Fruit fly (Drosophila melanogaster) ovary, adult (tissue): ENCODE results near the gene Ucp4B.

Experiments used
- CG17801 ChIP-seq: fragments of 200-800 bp; optimal IDR thresholded peaks from 2 replicates; lab custom pipeline; 2019; ENCODE audit warnings: missing biosample characterization, mild to moderate bottlenecking, missing genetic modification characterization, moderate library complexity; ENCODE audit not compliant: partially characterized antibody

Ucp4B gene

dm6 chr2L:5990447-5990846 is 20.8 kb downstream of the Ucp4B start:
- TF ChIP-seq CG17801 (GFP tag; lab: Kevin White, UChicago), result no peak

dm6 chr2L:5997609-5998229 is 28.1 kb downstream of the Ucp4B start:
- no peak for TF ChIP-seq CG17801 (GFP tag; lab: Kevin White, UChicago)

dm6 chr2L:5998383-5998782 is 28.7 kb downstream of the Ucp4B start:
- no peak for TF ChIP-seq CG17801 (GFP tag; lab: Kevin White, UChicago)

dm6 chr2L:5999247-5999646 is 29.6 kb downstream of the Ucp4B start, which contains the start of gene Kdm5:
Kdm5 (minus strand) TSS chr2L:5999501.
- peak; percentile 22 for TF ChIP-seq CG17801 (GFP tag; lab: Kevin White, UChicago)

- TF ChIP-seq CG17801 (GFP tag; lab: Kevin White, UChicago), result no peak
These were observed 30.4 kb downstream of the Ucp4B start, which contains the start of gene Tsp26A for dm6 chr2L:6000065-6000464. Tsp26A (plus strand) TSS chr2L:6000228.

- no peak for TF ChIP-seq CG17801 (GFP tag; lab: Kevin White, UChicago)
These were observed 37.0 kb downstream of the Ucp4B start, which contains the start of gene Gal for dm6 chr2L:6006508-6007232. Gal (minus strand) TSS chr2L:6006827.

dm6 chr2L:6012303-6013070 is 42.8 kb downstream of the Ucp4B start, which contains the start of gene CG9098:
CG9098 (minus strand) TSS chr2L:6012338.
- peak; percentile 68 for TF ChIP-seq CG17801 (GFP tag; lab: Kevin White, UChicago)

dm6 chr2L:6013071-6013417 is 43.4 kb downstream of the Ucp4B start:
- no peak for TF ChIP-seq CG17801 (GFP tag; lab: Kevin White, UChicago)

- no peak for TF ChIP-seq CG17801 (GFP tag; lab: Kevin White, UChicago)
These were observed 49.9 kb downstream of the Ucp4B start, which contains the start of gene H2.0 for dm6 chr2L:6019352-6020131. H2.0 (minus strand) TSS chr2L:6019402.

- TF ChIP-seq CG17801 (GFP tag; lab: Kevin White, UChicago), result no peak
These were observed 50.9 kb downstream of the Ucp4B start, which contains the start of gene CG13996 for dm6 chr2L:6020535-6020934. CG13996 (plus strand) TSS chr2L:6020835.
